Comparison of ENCODE assay signal across 1 fruit fly cellular context in the genomic region with DNA sequence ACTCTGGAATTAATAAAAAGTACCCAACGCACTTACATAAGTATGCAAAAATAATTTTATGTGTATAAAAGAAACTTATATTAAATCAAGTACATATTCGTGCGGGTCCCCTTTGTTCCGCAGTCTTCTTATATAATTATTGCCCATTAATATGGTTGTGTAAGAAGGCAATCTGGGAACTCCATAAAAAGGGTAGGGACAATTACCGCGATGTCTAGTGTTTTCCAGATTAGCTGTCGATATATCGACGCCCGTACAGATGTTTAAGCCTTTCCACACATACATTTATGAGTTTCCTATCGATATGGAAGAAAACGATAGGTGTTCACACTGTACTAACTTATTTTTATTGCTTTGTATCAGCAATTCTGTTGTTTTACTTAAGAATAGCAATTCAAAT.
TF ChIP-seq lines count a peak whose summit lies in the region.

No protein-coding gene starts in this region.

TF ChIP-seq in whole organism, embryonic, 481 proteins besides CTCF, POLR2A, EP300 and RAD21 (continued from another document and continues in another):
- TF ChIP-seq CG12659 (GFP tag; optimal IDR thresholded peaks at IDR 0.05; lab: Kevin White, UChicago), result peak; percentile 79
- no peak for TF ChIP-seq bigmax (GFP tag; optimal IDR thresholded peaks at IDR 0.05; lab: Kevin White, UChicago)
- TF ChIP-seq Abd-B (GFP tag; optimal IDR thresholded peaks at IDR 0.05; lab: Kevin White, UChicago), result no peak
- TF ChIP-seq CG3726 (GFP tag; IDR thresholded peaks at IDR 0.05; lab: Robert Waterston, UW), result no peak
- no peak for TF ChIP-seq CG7987 (GFP tag; optimal IDR thresholded peaks at IDR 0.05; lab: Kevin White, UChicago)
- TF ChIP-seq gro (GFP tag; optimal IDR thresholded peaks at IDR 0.05; lab: Kevin White, UChicago), result peak; percentile 35
- TF ChIP-seq nom (GFP tag; optimal IDR thresholded peaks at IDR 0.05; lab: Kevin White, UChicago), result peak; percentile 36
- TF ChIP-seq CG5953 (GFP tag; IDR thresholded peaks at IDR 0.05; lab: Robert Waterston, UW), result no peak
- TF ChIP-seq kay (GFP tag; optimal IDR thresholded peaks at IDR 0.05; lab: Kevin White, UChicago), result no peak
- peak; percentile 40 for TF ChIP-seq CG11723 (GFP tag; optimal IDR thresholded peaks at IDR 0.05; lab: Kevin White, UChicago)
- no peak for TF ChIP-seq CG5245 (GFP tag; optimal IDR thresholded peaks at IDR 0.05; lab: Kevin White, UChicago)
- no peak; the same call in 1 of the 2 replicates for TF ChIP-seq unc-4 (GFP tag; IDR thresholded peaks at IDR 0.05; lab: Robert Waterston, UW; ENCODE audit: partially characterized antibody)
- peak; percentile 10 for TF ChIP-seq D19A (tag; optimal IDR thresholded peaks at IDR 0.05; lab: Kevin White, UChicago)
- TF ChIP-seq CG11398 (GFP tag; optimal IDR thresholded peaks at IDR 0.05; lab: Kevin White, UChicago), result no peak
- TF ChIP-seq vvl (GFP tag; IDR thresholded peaks at IDR 0.05; lab: Robert Waterston, UW), result no peak; the same call in 1 of the 2 replicates
- TF ChIP-seq pho (GFP tag; optimal IDR thresholded peaks at IDR 0.05; lab: Kevin White, UChicago), result peak; percentile 56
- TF ChIP-seq CG13123 (GFP tag; optimal IDR thresholded peaks at IDR 0.05; lab: Kevin White, UChicago), result peak; percentile 6
- TF ChIP-seq gce (GFP tag; IDR thresholded peaks at IDR 0.05; lab: Robert Waterston, UW), result no peak
- TF ChIP-seq tio (GFP tag; optimal IDR thresholded peaks at IDR 0.05; lab: Kevin White, UChicago), result no peak
- TF ChIP-seq ase (GFP tag; IDR thresholded peaks at IDR 0.05; lab: Robert Waterston, UW), result no peak
- TF ChIP-seq run (tag; optimal IDR thresholded peaks at IDR 0.05; lab: Kevin White, UChicago), result no peak
- no peak for TF ChIP-seq CG6689 (GFP tag; IDR thresholded peaks at IDR 0.05; lab: Robert Waterston, UW)
- TF ChIP-seq usp (GFP tag; optimal IDR thresholded peaks at IDR 0.05; lab: Kevin White, UChicago), result no peak
- peak; percentile 76 for TF ChIP-seq HmgZ (tag; optimal IDR thresholded peaks at IDR 0.05; lab: Kevin White, UChicago)
- TF ChIP-seq CG1233 (GFP tag; optimal IDR thresholded peaks at IDR 0.05; lab: Kevin White, UChicago), result no peak
- TF ChIP-seq nmo (GFP tag; optimal IDR thresholded peaks at IDR 0.05; lab: Kevin White, UChicago), result no peak
- TF ChIP-seq CG12744 (GFP tag; optimal IDR thresholded peaks at IDR 0.05; lab: Kevin White, UChicago), result no peak
- peak; percentile 91 for TF ChIP-seq CG2199 (GFP tag; IDR thresholded peaks at IDR 0.05; lab: Robert Waterston, UW)
- no peak; the same call in 1 of the 2 replicates for TF ChIP-seq sna (GFP tag; IDR thresholded peaks at IDR 0.05; lab: Robert Waterston, UW; ENCODE audit: partially characterized antibody)
- peak; percentile 12 for TF ChIP-seq CG7928 (GFP tag; optimal IDR thresholded peaks at IDR 0.05; lab: Kevin White, UChicago)
- no peak for TF ChIP-seq h (optimal IDR thresholded peaks at IDR 0.05; lab: Kevin White, UChicago)
- TF ChIP-seq Med (GFP tag; lab: Kevin White, UChicago), result peak; percentile 93
- no peak for TF ChIP-seq CG31224 (GFP tag; IDR thresholded peaks at IDR 0.05; lab: Robert Waterston, UW)
- no peak for TF ChIP-seq pb (GFP tag; optimal IDR thresholded peaks at IDR 0.05; lab: Kevin White, UChicago)
- peak; percentile 98 for TF ChIP-seq CG30020 (tag; optimal IDR thresholded peaks at IDR 0.05; lab: Kevin White, UChicago)
- TF ChIP-seq HLHmδ (GFP tag; optimal IDR thresholded peaks at IDR 0.05; lab: Kevin White, UChicago), result no peak
- peak; percentile 21 for TF ChIP-seq MESR4 (GFP tag; optimal IDR thresholded peaks at IDR 0.05; lab: Kevin White, UChicago)
- TF ChIP-seq crc (GFP tag; optimal IDR thresholded peaks at IDR 0.05; lab: Kevin White, UChicago), result no peak
- TF ChIP-seq CG34376 (GFP tag; optimal IDR thresholded peaks at IDR 0.05; lab: Kevin White, UChicago), result no peak
- no peak for TF ChIP-seq da (GFP tag; optimal IDR thresholded peaks at IDR 0.05; lab: Kevin White, UChicago)
- TF ChIP-seq fu2 (GFP tag; optimal IDR thresholded peaks at IDR 0.05; lab: Kevin White, UChicago), result no peak
- no peak for TF ChIP-seq Ravus (GFP tag; IDR thresholded peaks at IDR 0.05; lab: Robert Waterston, UW)
- TF ChIP-seq CG2712 (tag; optimal IDR thresholded peaks at IDR 0.05; lab: Kevin White, UChicago), result peak; percentile 46
- TF ChIP-seq Poxn (GFP tag; IDR thresholded peaks at IDR 0.05; lab: Robert Waterston, UW), result no peak
- TF ChIP-seq ERR (GFP tag; optimal IDR thresholded peaks at IDR 0.05; lab: Kevin White, UChicago), result peak; percentile 33
- TF ChIP-seq CG12104 (GFP tag; optimal IDR thresholded peaks at IDR 0.05; lab: Kevin White, UChicago), result peak; percentile 20
- no peak for TF ChIP-seq CG3847 (GFP tag; IDR thresholded peaks at IDR 0.05; lab: Robert Waterston, UW)
- TF ChIP-seq CG3838 (GFP tag; optimal IDR thresholded peaks at IDR 0.05; lab: Kevin White, UChicago), result no peak
- peak; percentile 96 for TF ChIP-seq BEAF-32 (GFP tag; optimal IDR thresholded peaks at IDR 0.05; lab: Kevin White, UChicago)
- TF ChIP-seq chn (GFP tag; optimal IDR thresholded peaks at IDR 0.05; lab: Kevin White, UChicago), result peak; percentile 9
- TF ChIP-seq kni (GFP tag; optimal IDR thresholded peaks at IDR 0.05; lab: Kevin White, UChicago), result no peak
- no peak for TF ChIP-seq CG11456 (GFP tag; IDR thresholded peaks at IDR 0.05; lab: Robert Waterston, UW)
- peak; percentile 58 for TF ChIP-seq CG12769 (tag; optimal IDR thresholded peaks at IDR 0.05; lab: Kevin White, UChicago)
- no peak for TF ChIP-seq ttk (GFP tag; IDR thresholded peaks at IDR 0.05; lab: Robert Waterston, UW)
- no peak for TF ChIP-seq caup (GFP tag; optimal IDR thresholded peaks at IDR 0.05; lab: Kevin White, UChicago; ENCODE audit: severe bottlenecking)
- TF ChIP-seq CG16815 (GFP tag; optimal IDR thresholded peaks at IDR 0.05; lab: Kevin White, UChicago), result no peak
- peak; percentile 70 for TF ChIP-seq CG33213 (GFP tag; optimal IDR thresholded peaks at IDR 0.05; lab: Kevin White, UChicago)
- no peak for TF ChIP-seq p53 (GFP tag; optimal IDR thresholded peaks at IDR 0.05; lab: Kevin White, UChicago)
- TF ChIP-seq CG2202 (tag; optimal IDR thresholded peaks at IDR 0.05; lab: Kevin White, UChicago), result no peak
- peak; percentile 7 for TF ChIP-seq eyg (GFP tag; optimal IDR thresholded peaks at IDR 0.05; lab: Kevin White, UChicago)
- no peak for TF ChIP-seq Asciz (GFP tag; optimal IDR thresholded peaks at IDR 0.05; lab: Kevin White, UChicago)
- TF ChIP-seq CG6791 (GFP tag; IDR thresholded peaks at IDR 0.05; lab: Robert Waterston, UW; ENCODE audit: partially characterized antibody), result no peak
- no peak for TF ChIP-seq Ptx1 (GFP tag; IDR thresholded peaks at IDR 0.05; lab: Robert Waterston, UW)
- TF ChIP-seq btn (GFP tag; optimal IDR thresholded peaks at IDR 0.05; lab: Kevin White, UChicago), result no peak
- TF ChIP-seq CG1792 (GFP tag; optimal IDR thresholded peaks at IDR 0.05; lab: Kevin White, UChicago), result no peak
- no peak for TF ChIP-seq insv (GFP tag; optimal IDR thresholded peaks at IDR 0.05; lab: Kevin White, UChicago)
- TF ChIP-seq nau (GFP tag; optimal IDR thresholded peaks at IDR 0.05; lab: Kevin White, UChicago), result no peak
- TF ChIP-seq CG6272 (GFP tag; IDR thresholded peaks at IDR 0.05; lab: Robert Waterston, UW), result no peak
- TF ChIP-seq CG4360 (GFP tag; IDR thresholded peaks at IDR 0.05; lab: Robert Waterston, UW), result no peak
- peak; percentile 35 for TF ChIP-seq CG17912 (GFP tag; optimal IDR thresholded peaks at IDR 0.05; lab: Kevin White, UChicago)
- TF ChIP-seq CG6254 (GFP tag; optimal IDR thresholded peaks at IDR 0.05; lab: Kevin White, UChicago), result no peak
- no peak for TF ChIP-seq HHEX (GFP tag; optimal IDR thresholded peaks at IDR 0.05; lab: Kevin White, UChicago)
- no peak for TF ChIP-seq CG18619 (GFP tag; optimal IDR thresholded peaks at IDR 0.05; lab: Kevin White, UChicago)
- TF ChIP-seq CG34422 (GFP tag; IDR thresholded peaks at IDR 0.05; lab: Robert Waterston, UW), result no peak; the same call in 2 of the 3 replicates
- no peak for TF ChIP-seq Sin3A (optimal IDR thresholded peaks at IDR 0.05; lab: Kevin White, UChicago)
- TF ChIP-seq bowl (GFP tag; IDR thresholded peaks at IDR 0.05; lab: Robert Waterston, UW), result no peak
- TF ChIP-seq CG33557 (GFP tag; optimal IDR thresholded peaks at IDR 0.05; lab: Kevin White, UChicago), result no peak
- no peak for TF ChIP-seq shn (GFP tag; optimal IDR thresholded peaks at IDR 0.05; lab: Kevin White, UChicago)
- TF ChIP-seq Hey (tag; optimal IDR thresholded peaks at IDR 0.05; lab: Kevin White, UChicago), result no peak
- TF ChIP-seq emc (GFP tag; optimal IDR thresholded peaks at IDR 0.05; lab: Kevin White, UChicago), result no peak
- no peak for TF ChIP-seq ash1 (GFP tag; optimal IDR thresholded peaks at IDR 0.05; lab: Kevin White, UChicago)
- TF ChIP-seq grau (tag; optimal IDR thresholded peaks at IDR 0.05; lab: Kevin White, UChicago), result peak; percentile 32
- TF ChIP-seq pita (GFP tag; optimal IDR thresholded peaks at IDR 0.05; lab: Kevin White, UChicago), result no peak
- TF ChIP-seq mirr (GFP tag; optimal IDR thresholded peaks at IDR 0.05; lab: Kevin White, UChicago), result no peak
- TF ChIP-seq CG7271 (tag; optimal IDR thresholded peaks at IDR 0.05; lab: Kevin White, UChicago), result no peak
- no peak for TF ChIP-seq CG2678 (tag; optimal IDR thresholded peaks at IDR 0.05; lab: Kevin White, UChicago)
- TF ChIP-seq Hr3 (GFP tag; optimal IDR thresholded peaks at IDR 0.05; lab: Kevin White, UChicago), result peak; percentile 35
- TF ChIP-seq CG12219 (GFP tag; optimal IDR thresholded peaks at IDR 0.05; lab: Kevin White, UChicago), result no peak
- peak; percentile 43 for TF ChIP-seq gsb-n (tag; optimal IDR thresholded peaks at IDR 0.05; lab: Kevin White, UChicago)
- TF ChIP-seq hbn (GFP tag; IDR thresholded peaks at IDR 0.05; lab: Robert Waterston, UW; ENCODE audit: partially characterized antibody), result no peak; the same call in 1 of the 2 replicates
- no peak for TF ChIP-seq CG14441 (GFP tag; IDR thresholded peaks at IDR 0.05; lab: Robert Waterston, UW)
- TF ChIP-seq CG7372 (GFP tag; IDR thresholded peaks at IDR 0.05; lab: Robert Waterston, UW), result no peak
- peak; percentile 58 for TF ChIP-seq CG14710 (tag; optimal IDR thresholded peaks at IDR 0.05; lab: Kevin White, UChicago)
- TF ChIP-seq CG2116 (GFP tag; optimal IDR thresholded peaks at IDR 0.05; lab: Kevin White, UChicago), result peak; percentile 67
- no peak for TF ChIP-seq esg (GFP tag; conservative IDR thresholded peaks at IDR 0.05; lab: Robert Waterston, UW)
- TF ChIP-seq E2f2 (GFP tag; IDR thresholded peaks at IDR 0.05; lab: Robert Waterston, UW), result peak; percentile 50; the same call in 1 of the 2 replicates
- peak; percentile 96 for TF ChIP-seq row (GFP tag; IDR thresholded peaks at IDR 0.05; lab: Robert Waterston, UW)
- no peak for TF ChIP-seq lola (GFP tag; optimal IDR thresholded peaks at IDR 0.05; lab: Kevin White, UChicago)
- no peak; the same call in 2 of the 3 replicates for TF ChIP-seq tgo (GFP tag; IDR thresholded peaks at IDR 0.05; lab: Robert Waterston, UW)
- TF ChIP-seq CG8290 (GFP tag; optimal IDR thresholded peaks at IDR 0.05; lab: Kevin White, UChicago), result peak; percentile 60
- TF ChIP-seq CG8290 (tag; optimal IDR thresholded peaks at IDR 0.05; lab: Kevin White, UChicago), result peak in 1 of 2 experiments; percentile 79
- peak; percentile 47 for TF ChIP-seq gcm (GFP tag; optimal IDR thresholded peaks at IDR 0.05; lab: Kevin White, UChicago)
- peak; percentile 1 for TF ChIP-seq unpg (GFP tag; optimal IDR thresholded peaks at IDR 0.05; lab: Kevin White, UChicago)
- no peak for TF ChIP-seq sc (optimal IDR thresholded peaks at IDR 0.05; lab: Kevin White, UChicago)
- TF ChIP-seq sc (GFP tag; optimal IDR thresholded peaks at IDR 0.05; lab: Kevin White, UChicago), result peak; percentile 0
- TF ChIP-seq CHES-1-like (GFP tag; optimal IDR thresholded peaks at IDR 0.05; lab: Kevin White, UChicago), result peak; percentile 72
- TF ChIP-seq amos (GFP tag; IDR thresholded peaks at IDR 0.05; lab: Robert Waterston, UW; ENCODE audit: partially characterized antibody), result peak; percentile 98; the same call in 1 of the 2 replicates
- peak; percentile 33 for TF ChIP-seq CG8089 (GFP tag; optimal IDR thresholded peaks at IDR 0.05; lab: Kevin White, UChicago)
- no peak for TF ChIP-seq CG8765 (GFP tag; IDR thresholded peaks at IDR 0.05; lab: Robert Waterston, UW)
- TF ChIP-seq Camta (GFP tag; optimal IDR thresholded peaks at IDR 0.05; lab: Kevin White, UChicago), result peak; percentile 24
- no peak for TF ChIP-seq PHDP (tag; optimal IDR thresholded peaks at IDR 0.05; lab: Kevin White, UChicago)
- TF ChIP-seq CG10565 (GFP tag; optimal IDR thresholded peaks at IDR 0.05; lab: Kevin White, UChicago), result no peak
- TF ChIP-seq pros (GFP tag; optimal IDR thresholded peaks at IDR 0.05; lab: Kevin White, UChicago), result no peak
- TF ChIP-seq CG9797 (GFP tag; optimal IDR thresholded peaks at IDR 0.05; lab: Kevin White, UChicago), result no peak
- no peak for TF ChIP-seq Six4 (GFP tag; optimal IDR thresholded peaks at IDR 0.05; lab: Kevin White, UChicago)
- peak; percentile 47 for TF ChIP-seq tin (GFP tag; optimal IDR thresholded peaks at IDR 0.05; lab: Kevin White, UChicago)
- no peak for TF ChIP-seq CG32772 (GFP tag; IDR thresholded peaks at IDR 0.05; lab: Robert Waterston, UW)
- TF ChIP-seq Adf1 (GFP tag; IDR thresholded peaks at IDR 0.05; lab: Robert Waterston, UW), result 0 out of 2 replicates have a peak, but pooled peaks have one; percentile 14
- TF ChIP-seq CG10274 (GFP tag; optimal IDR thresholded peaks at IDR 0.05; lab: Kevin White, UChicago), result no peak
- TF ChIP-seq Nf-YA (GFP tag; IDR thresholded peaks at IDR 0.05; lab: Robert Waterston, UW), result no peak
- TF ChIP-seq CG4617 (GFP tag; optimal IDR thresholded peaks at IDR 0.05; lab: Kevin White, UChicago; ENCODE audit: borderline replicate concordance), result peak; percentile 39
- peak; percentile 15 for TF ChIP-seq Dad (GFP tag; optimal IDR thresholded peaks at IDR 0.05; lab: Kevin White, UChicago)
- no peak for TF ChIP-seq Elba2 (GFP tag; optimal IDR thresholded peaks at IDR 0.05; lab: Kevin White, UChicago)
- peak; percentile 29 for TF ChIP-seq CG9609 (GFP tag; optimal IDR thresholded peaks at IDR 0.05; lab: Kevin White, UChicago)
- peak; percentile 14 for TF ChIP-seq CG8924 (tag; optimal IDR thresholded peaks at IDR 0.05; lab: Kevin White, UChicago)
- TF ChIP-seq Blimp-1 (GFP tag; optimal IDR thresholded peaks at IDR 0.05; lab: Kevin White, UChicago), result no peak
- TF ChIP-seq CG43689 (GFP tag; IDR thresholded peaks at IDR 0.05; lab: Robert Waterston, UW), result no peak
- TF ChIP-seq so (GFP tag; IDR thresholded peaks at IDR 0.05; lab: Robert Waterston, UW), result no peak
- TF ChIP-seq bsh (GFP tag; optimal IDR thresholded peaks at IDR 0.05; lab: Kevin White, UChicago), result peak in 1 of 2 experiments; percentile 11
- TF ChIP-seq seq (GFP tag; IDR thresholded peaks at IDR 0.05; lab: Robert Waterston, UW), result no peak
- TF ChIP-seq Awh (GFP tag; IDR thresholded peaks at IDR 0.05; lab: Robert Waterston, UW), result no peak
